Fruit fly (Drosophila melanogaster) whole organism, prepupa: ENCODE data around the gene CG18269.

Experiments
- CG10631 ChIP-seq: fragments of 200-800 bp; sonication (Bioruptor generic); optimal IDR thresholded peaks from 2 replicates; lab custom pipeline; 2016; ENCODE audit warnings: missing biosample characterization, missing genetic modification characterization
- CG11902 ChIP-seq: fragments of 200-800 bp; sonication (Bioruptor generic); optimal IDR thresholded peaks from 3 replicates; lab custom pipeline; 2016; ENCODE audit warnings: missing biosample characterization, missing genetic modification characterization
- CG16779 ChIP-seq: fragments of 200-800 bp; sonication (Bioruptor generic); optimal IDR thresholded peaks from 3 replicates; lab custom pipeline; 2017; ENCODE audit warnings: missing biosample characterization, mild to moderate bottlenecking, missing genetic modification characterization
- CG6792 ChIP-seq: fragments of 200-800 bp; sonication (Bioruptor generic); optimal IDR thresholded peaks from 3 replicates; lab custom pipeline; 2016; ENCODE audit warnings: missing biosample characterization, missing genetic modification characterization
- CG6854 ChIP-seq: fragments of 200-800 bp; sonication (Bioruptor generic); optimal IDR thresholded peaks from 2 replicates; lab custom pipeline; 2017; ENCODE audit warnings: missing biosample characterization, mild to moderate bottlenecking, missing genetic modification characterization
- CG7368 ChIP-seq: fragments of 200-800 bp; sonication (Bioruptor generic); optimal IDR thresholded peaks from 3 replicates; lab custom pipeline; 2016; ENCODE audit warnings: missing biosample characterization, missing genetic modification characterization
- CG9139 ChIP-seq: fragments of 200-800 bp; sonication (Bioruptor generic); optimal IDR thresholded peaks from 3 replicates; lab custom pipeline; 2017; ENCODE audit warnings: missing biosample characterization, mild to moderate bottlenecking, missing genetic modification characterization
- Hr39 ChIP-seq: fragments of 200-800 bp; sonication (Bioruptor generic); optimal IDR thresholded peaks from 2 replicates; lab custom pipeline; 2016; ENCODE audit warnings: missing biosample characterization, missing genetic modification characterization
- Hr4 ChIP-seq: fragments of 200-800 bp; sonication (Bioruptor generic); optimal IDR thresholded peaks from 3 replicates; lab custom pipeline; 2016; ENCODE audit warnings: missing biosample characterization, missing genetic modification characterization
- dsx ChIP-seq: fragments of 200-800 bp; optimal IDR thresholded peaks from 3 replicates; lab custom pipeline; 2019; ENCODE audit warnings: missing biosample characterization, mild to moderate bottlenecking, missing genetic modification characterization, moderate library complexity; ENCODE audit not compliant: poor library complexity, severe bottlenecking
- esn ChIP-seq: fragments of 200-800 bp; sonication (Bioruptor generic); optimal IDR thresholded peaks from 2 replicates; lab custom pipeline; 2016; ENCODE audit warnings: missing biosample characterization, mild to moderate bottlenecking, missing genetic modification characterization, moderate library complexity
- salr ChIP-seq, 2 experiments: fragments of 200-800 bp; sonication (Bioruptor generic); optimal IDR thresholded peaks; 3 replicates each; lab custom pipeline; 2016 to 2018; ENCODE audit warnings: missing biosample characterization in 2 of 2, missing genetic modification characterization in 2 of 2, mild to moderate bottlenecking in 1 of 2
- spab ChIP-seq: fragments of 200-800 bp; sonication (Bioruptor generic); optimal IDR thresholded peaks from 2 replicates; lab custom pipeline; 2017; ENCODE audit warnings: missing biosample characterization, mild to moderate bottlenecking, missing genetic modification characterization, missing genetic modification reagents
- ss ChIP-seq, 2 experiments: fragments of 200-800 bp; sonication (Bioruptor generic); optimal IDR thresholded peaks; 2 replicates in 1 of 2; 3 replicates in 1 of 2; lab custom pipeline; 2017 to 2018; ENCODE audit warnings: mild to moderate bottlenecking in 2 of 2, missing biosample characterization in 2 of 2, missing genetic modification characterization in 2 of 2, moderate library complexity in 1 of 2

DNA sequence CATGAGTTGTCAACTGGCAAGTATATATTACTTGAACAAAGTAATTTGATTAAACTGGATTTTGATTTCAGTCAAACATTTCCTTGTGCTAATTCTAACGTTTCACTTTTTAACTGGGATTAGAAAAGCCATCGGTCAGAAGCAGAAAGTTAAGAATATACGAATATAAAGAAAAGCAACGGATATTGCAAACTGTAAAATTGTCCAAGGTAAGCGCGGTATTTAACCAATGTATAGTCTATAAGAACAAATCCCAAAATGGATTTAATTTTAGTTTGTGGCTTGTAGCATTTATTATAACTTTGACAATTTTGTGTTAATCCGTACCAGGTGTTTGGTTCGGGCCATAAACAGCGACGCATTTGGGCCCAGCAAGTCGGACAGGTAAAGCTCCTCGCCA is at the start of gene CG18269:
- TF ChIP-seq CG11902 (GFP tag; lab: Kevin White, UChicago): no peak
- no peak for TF ChIP-seq Hr39 (GFP tag; lab: Kevin White, UChicago)
- no peak for TF ChIP-seq spab (GFP tag; lab: Kevin White, UChicago)
- no peak for TF ChIP-seq CG10631 (GFP tag; lab: Kevin White, UChicago)
- no peak for TF ChIP-seq ss (GFP tag; optimal IDR thresholded peaks at IDR 0.05; lab: Kevin White, UChicago)
- no peak for TF ChIP-seq CG9139
- TF ChIP-seq CG16779 (tag; lab: Kevin White, UChicago): no peak
- no peak for TF ChIP-seq CG7368 (GFP tag; lab: Kevin White, UChicago)
- no peak for TF ChIP-seq dsx (GFP tag; lab: Kevin White, UChicago)
- TF ChIP-seq salr (GFP tag; optimal IDR thresholded peaks at IDR 0.05; lab: Kevin White, UChicago): no peak
- no peak for TF ChIP-seq CG6792 (GFP tag; lab: Kevin White, UChicago)
- no peak for TF ChIP-seq Hr4 (GFP tag; lab: Kevin White, UChicago)
- TF ChIP-seq CG6854 (GFP tag; lab: Kevin White, UChicago): no peak
- no peak for TF ChIP-seq esn (GFP tag; lab: Kevin White, UChicago)
